Worm (Caenorhabditis elegans): Measurements from ENCODE around the gene Y39G8B.1.

- TF ChIP-seq zip-8 (tag; optimal IDR thresholded peaks at IDR 0.05), result no peak
- TF ChIP-seq nhr-76 (tag; optimal IDR thresholded peaks at IDR 0.05), result no peak
- no peak for TF ChIP-seq sptf-1 (tag; optimal IDR thresholded peaks at IDR 0.05)
- TF ChIP-seq nhr-28 (tag; optimal IDR thresholded peaks at IDR 0.05), result no peak
- no peak for TF ChIP-seq unc-62 (GFP tag; optimal IDR thresholded peaks at IDR 0.05)
- TF ChIP-seq elt-1 (tag; optimal IDR thresholded peaks at IDR 0.05; ENCODE audit: borderline replicate concordance, insufficient read depth), result no peak
- no peak for TF ChIP-seq snpc-4 (tag; optimal IDR thresholded peaks at IDR 0.05)
- no peak for TF ChIP-seq mep-1 (tag; optimal IDR thresholded peaks at IDR 0.05)
- no peak for TF ChIP-seq pha-4 (tag; optimal IDR thresholded peaks at IDR 0.05)
- no peak for TF ChIP-seq mls-2 (tag; optimal IDR thresholded peaks at IDR 0.05)
- TF ChIP-seq ces-1 (GFP tag; optimal IDR thresholded peaks at IDR 0.05), result no peak
These were observed 28.1 kb downstream of the Y39G8B.1 start for ce11 chrII:13945527-13945926.

All from whole organism, mixed stage, embryonic.